Fruit fly (Drosophila melanogaster) whole organism, prepupa: Measurements from ENCODE around the gene Zmynd8.

Source experiments
- CG10631 ChIP-seq: fragments of 200-800 bp; sonication (Bioruptor generic); optimal IDR thresholded peaks from 2 replicates; lab custom pipeline; 2016; ENCODE audit warnings: missing biosample characterization, missing genetic modification characterization
- CG10669 ChIP-seq: fragments of 200-800 bp; sonication (Bioruptor generic); optimal IDR thresholded peaks from 3 replicates; lab custom pipeline; 2018; ENCODE audit warnings: missing biosample characterization, mild to moderate bottlenecking, missing genetic modification characterization, moderate library complexity
- CG11294 ChIP-seq: fragments of 200-800 bp; sonication (Bioruptor generic); IDR thresholded peaks from 2 replicates; pipeline ENCODE4 v1.3.6; 2022; ENCODE audit warnings: missing biosample characterization, missing genetic modification characterization
- CG11762 ChIP-seq: fragments of 200-800 bp; sonication (Bioruptor generic); optimal IDR thresholded peaks from 3 replicates; lab custom pipeline; 2016; ENCODE audit warnings: missing biosample characterization, missing genetic modification characterization; ENCODE audit not compliant: insufficient read depth
- CG11902 ChIP-seq: fragments of 200-800 bp; sonication (Bioruptor generic); optimal IDR thresholded peaks from 3 replicates; lab custom pipeline; 2016; ENCODE audit warnings: missing biosample characterization, missing genetic modification characterization
- CG15336 ChIP-seq: fragments of 200-800 bp; sonication (Bioruptor generic); IDR thresholded peaks from 2 replicates; pipeline ENCODE4 v1.3.6; 2022; ENCODE audit warnings: missing biosample characterization, missing genetic modification characterization
- CG3032 ChIP-seq: fragments of 200-800 bp; optimal IDR thresholded peaks from 2 replicates; lab custom pipeline; 2019; ENCODE audit warnings: missing biosample characterization, mild to moderate bottlenecking, missing genetic modification characterization, moderate library complexity
- CG31627 ChIP-seq: fragments of 200-800 bp; sonication (Bioruptor generic); optimal IDR thresholded peaks from 3 replicates; lab custom pipeline; 2016; ENCODE audit warnings: missing biosample characterization, missing genetic modification characterization
- CG32006 ChIP-seq: fragments of 200-800 bp; sonication (Bioruptor generic); optimal IDR thresholded peaks from 3 replicates; lab custom pipeline; 2017; ENCODE audit warnings: missing biosample characterization, mild to moderate bottlenecking, missing genetic modification characterization
- CG34406 ChIP-seq: fragments of 200-800 bp; sonication (Bioruptor generic); optimal IDR thresholded peaks from 3 replicates; lab custom pipeline; 2016; ENCODE audit warnings: missing biosample characterization, missing genetic modification characterization
- CG4318 ChIP-seq: fragments of 200-800 bp; sonication (Bioruptor generic); optimal IDR thresholded peaks from 3 replicates; lab custom pipeline; 2017; ENCODE audit warnings: missing biosample characterization, mild to moderate bottlenecking, missing genetic modification characterization
- CG6163 ChIP-seq: fragments of 200-800 bp; sonication (Bioruptor generic); IDR thresholded peaks from 3 replicates; pipeline ENCODE4 v1.3.6; 2022; ENCODE audit warnings: missing biosample characterization, missing genetic modification characterization
- CG6276 ChIP-seq: fragments of 200-800 bp; sonication (Bioruptor generic); optimal IDR thresholded peaks from 2 replicates; lab custom pipeline; 2017; ENCODE audit warnings: missing biosample characterization, mild to moderate bottlenecking, missing genetic modification characterization
- CG6808 ChIP-seq: fragments of 200-800 bp; sonication (Bioruptor generic); optimal IDR thresholded peaks from 3 replicates; lab custom pipeline; 2017; ENCODE audit warnings: missing biosample characterization, missing genetic modification characterization, mild to moderate bottlenecking, moderate library complexity, missing genetic modification reagents
- CG6854 ChIP-seq: fragments of 200-800 bp; sonication (Bioruptor generic); optimal IDR thresholded peaks from 2 replicates; lab custom pipeline; 2017; ENCODE audit warnings: missing biosample characterization, mild to moderate bottlenecking, missing genetic modification characterization
- CG7368 ChIP-seq: fragments of 200-800 bp; sonication (Bioruptor generic); optimal IDR thresholded peaks from 3 replicates; lab custom pipeline; 2016; ENCODE audit warnings: missing biosample characterization, missing genetic modification characterization
- CG8119 ChIP-seq: fragments of 200-800 bp; sonication (Bioruptor generic); IDR thresholded peaks from 3 replicates; pipeline ENCODE4 v1.3.6; 2022; ENCODE audit warnings: missing biosample characterization, missing genetic modification characterization
- CG8319 ChIP-seq: fragments of 200-800 bp; sonication (Bioruptor generic); optimal IDR thresholded peaks from 3 replicates; lab custom pipeline; 2016; ENCODE audit warnings: missing biosample characterization, missing genetic modification characterization
- CG8632 ChIP-seq: fragments of 200-800 bp; sonication (Bioruptor generic); optimal IDR thresholded peaks from 3 replicates; lab custom pipeline; 2016; ENCODE audit warnings: missing biosample characterization, missing genetic modification characterization
- CG9139 ChIP-seq: fragments of 200-800 bp; sonication (Bioruptor generic); optimal IDR thresholded peaks from 3 replicates; lab custom pipeline; 2017; ENCODE audit warnings: missing biosample characterization, mild to moderate bottlenecking, missing genetic modification characterization
- Eip75B ChIP-seq: fragments of 200-800 bp; sonication (Bioruptor generic); optimal IDR thresholded peaks from 3 replicates; lab custom pipeline; 2016; ENCODE audit warnings: missing biosample characterization, missing genetic modification characterization
- Eip78C ChIP-seq: fragments of 200-800 bp; sonication (Bioruptor generic); peaks from one replicate; lab custom pipeline; 2016; ENCODE audit warnings: missing biosample characterization, missing genetic modification characterization
- Eip93F ChIP-seq: fragments of 200-800 bp; sonication (Bioruptor generic); optimal IDR thresholded peaks from 2 replicates; lab custom pipeline; 2016; ENCODE audit warnings: missing biosample characterization, mild to moderate bottlenecking, missing genetic modification characterization
- Ets21C ChIP-seq: fragments of 200-800 bp; sonication (Bioruptor generic); optimal IDR thresholded peaks from 3 replicates; lab custom pipeline; 2016; ENCODE audit warnings: missing biosample characterization, missing genetic modification characterization
- Ets96B ChIP-seq: fragments of 200-800 bp; optimal IDR thresholded peaks from 2 replicates; lab custom pipeline; 2019; ENCODE audit warnings: missing biosample characterization, mild to moderate bottlenecking, missing genetic modification characterization, moderate library complexity
- Gug ChIP-seq: fragments of 200-800 bp; sonication (Bioruptor generic); IDR thresholded peaks from 2 replicates; pipeline ENCODE4 v1.3.6; 2022; ENCODE audit warnings: missing biosample characterization, missing genetic modification characterization
- Hr38 ChIP-seq: sonication (Bioruptor generic); optimal IDR thresholded peaks from 2 replicates; lab custom pipeline; 2016; ENCODE audit warnings: missing biosample characterization, missing genetic modification characterization
- Hr39 ChIP-seq: fragments of 200-800 bp; sonication (Bioruptor generic); optimal IDR thresholded peaks from 2 replicates; lab custom pipeline; 2016; ENCODE audit warnings: missing biosample characterization, missing genetic modification characterization
- Hr4 ChIP-seq: fragments of 200-800 bp; sonication (Bioruptor generic); optimal IDR thresholded peaks from 3 replicates; lab custom pipeline; 2016; ENCODE audit warnings: missing biosample characterization, missing genetic modification characterization
- Lpt ChIP-seq: fragments of 200-800 bp; sonication (Bioruptor generic); optimal IDR thresholded peaks from 3 replicates; lab custom pipeline; 2016; ENCODE audit warnings: missing biosample characterization, missing genetic modification characterization
- Met ChIP-seq: fragments of 200-800 bp; sonication (Bioruptor generic); optimal IDR thresholded peaks from 3 replicates; lab custom pipeline; 2016; ENCODE audit warnings: missing biosample characterization, missing genetic modification characterization
- OdsH ChIP-seq: fragments of 200-800 bp; sonication (Bioruptor generic); optimal IDR thresholded peaks from 3 replicates; lab custom pipeline; 2016; ENCODE audit warnings: missing biosample characterization, missing genetic modification characterization
- Smox ChIP-seq: fragments of 200-800 bp; sonication (Bioruptor generic); optimal IDR thresholded peaks from 3 replicates; lab custom pipeline; 2016; ENCODE audit warnings: missing biosample characterization, missing genetic modification characterization
- Sox102F ChIP-seq: fragments of 200-800 bp; sonication (Bioruptor generic); optimal IDR thresholded peaks from 2 replicates; lab custom pipeline; 2016; ENCODE audit warnings: missing biosample characterization, mild to moderate bottlenecking, missing genetic modification characterization
- Sox14 ChIP-seq: fragments of 200-800 bp; sonication (Bioruptor generic); optimal IDR thresholded peaks from 3 replicates; lab custom pipeline; 2016; ENCODE audit warnings: missing biosample characterization, missing genetic modification characterization
- Sox15 ChIP-seq: fragments of 200-800 bp; sonication (Bioruptor generic); optimal IDR thresholded peaks from 3 replicates; lab custom pipeline; 2016; ENCODE audit warnings: missing biosample characterization, missing genetic modification characterization
- achi ChIP-seq: fragments of 200-800 bp; sonication (Bioruptor generic); optimal IDR thresholded peaks from 3 replicates; lab custom pipeline; 2016; ENCODE audit warnings: missing biosample characterization, missing genetic modification characterization
- acj6 ChIP-seq: fragments of 200-800 bp; sonication (Bioruptor generic); optimal IDR thresholded peaks from 3 replicates; lab custom pipeline; 2016; ENCODE audit warnings: missing biosample characterization, missing genetic modification characterization
- cyc ChIP-seq: fragments of 200-800 bp; sonication (Bioruptor generic); optimal IDR thresholded peaks from 3 replicates; lab custom pipeline; 2016; ENCODE audit warnings: missing biosample characterization, missing genetic modification characterization
- dac ChIP-seq: fragments of 200-800 bp; sonication (Bioruptor generic); optimal IDR thresholded peaks from 2 replicates; lab custom pipeline; 2017; ENCODE audit warnings: missing biosample characterization, mild to moderate bottlenecking, missing genetic modification characterization
- dsx ChIP-seq: fragments of 200-800 bp; optimal IDR thresholded peaks from 3 replicates; lab custom pipeline; 2019; ENCODE audit warnings: missing biosample characterization, mild to moderate bottlenecking, missing genetic modification characterization, moderate library complexity; ENCODE audit not compliant: poor library complexity, severe bottlenecking
- eg ChIP-seq: fragments of 200-800 bp; sonication (Bioruptor generic); IDR thresholded peaks from 3 replicates; pipeline ENCODE4 v1.3.6; 2022; ENCODE audit warnings: missing biosample characterization, missing genetic modification characterization
- esn ChIP-seq: fragments of 200-800 bp; sonication (Bioruptor generic); optimal IDR thresholded peaks from 2 replicates; lab custom pipeline; 2016; ENCODE audit warnings: missing biosample characterization, mild to moderate bottlenecking, missing genetic modification characterization, moderate library complexity
- fd85E ChIP-seq: fragments of 200-800 bp; sonication (Bioruptor generic); optimal IDR thresholded peaks from 3 replicates; lab custom pipeline; 2016; ENCODE audit warnings: missing biosample characterization, missing genetic modification characterization
- fkh ChIP-seq: fragments of 200-800 bp; sonication (Bioruptor generic); optimal IDR thresholded peaks from 3 replicates; lab custom pipeline; 2017; ENCODE audit warnings: missing biosample characterization, mild to moderate bottlenecking, missing genetic modification characterization, moderate library complexity
- lz ChIP-seq: fragments of 200-800 bp; sonication (Bioruptor generic); optimal IDR thresholded peaks from 3 replicates; lab custom pipeline; 2016; ENCODE audit warnings: missing biosample characterization, missing genetic modification characterization
- salr ChIP-seq, 2 experiments: fragments of 200-800 bp; sonication (Bioruptor generic); optimal IDR thresholded peaks; 3 replicates each; lab custom pipeline; 2016 to 2018; ENCODE audit warnings: missing biosample characterization in 2 of 2, missing genetic modification characterization in 2 of 2, mild to moderate bottlenecking in 1 of 2
- spab ChIP-seq: fragments of 200-800 bp; sonication (Bioruptor generic); optimal IDR thresholded peaks from 2 replicates; lab custom pipeline; 2017; ENCODE audit warnings: missing biosample characterization, mild to moderate bottlenecking, missing genetic modification characterization, missing genetic modification reagents
- ss ChIP-seq, 2 experiments: fragments of 200-800 bp; sonication (Bioruptor generic); optimal IDR thresholded peaks; 2 replicates in 1 of 2; 3 replicates in 1 of 2; lab custom pipeline; 2017 to 2018; ENCODE audit warnings: mild to moderate bottlenecking in 2 of 2, missing biosample characterization in 2 of 2, missing genetic modification characterization in 2 of 2, moderate library complexity in 1 of 2
- svp ChIP-seq: fragments of 200-800 bp; sonication (Bioruptor generic); peaks from one replicate; lab custom pipeline; 2016; ENCODE audit warnings: missing biosample characterization, missing genetic modification characterization
- vri ChIP-seq: fragments of 200-800 bp; sonication (Bioruptor generic); optimal IDR thresholded peaks from 3 replicates; lab custom pipeline; 2016; ENCODE audit warnings: missing biosample characterization, mild to moderate bottlenecking, missing genetic modification characterization

Zmynd8 gene

dm6 chr3R:31706142-31706894 lies 37.1 kb downstream of the Zmynd8 start:
- TF ChIP-seq CG11294 (GFP tag; lab: Robert Waterston, UW): 0 out of 2 replicates have a peak, but pooled peaks have one; percentile 38
- peak; percentile 26 for TF ChIP-seq dac (GFP tag; lab: Kevin White, UChicago)
- no peak for TF ChIP-seq CG8632 (GFP tag; lab: Kevin White, UChicago)
- no peak for TF ChIP-seq Ets21C (GFP tag; lab: Kevin White, UChicago)
- TF ChIP-seq acj6: peak; percentile 57
- TF ChIP-seq OdsH: peak; percentile 61
- peak; percentile 83 for TF ChIP-seq CG10631 (GFP tag; lab: Kevin White, UChicago)
- TF ChIP-seq CG15336: peak; percentile 68
- no peak for TF ChIP-seq CG8319
- TF ChIP-seq CG6276: peak; percentile 57
- peak; percentile 59 for TF ChIP-seq CG10669 (GFP tag; lab: Kevin White, UChicago)
- TF ChIP-seq CG7368 (GFP tag; lab: Kevin White, UChicago): peak; percentile 43
- peak; percentile 54 for TF ChIP-seq CG4318
- TF ChIP-seq CG11762: peak; percentile 22
- no peak for TF ChIP-seq Met (GFP tag; lab: Kevin White, UChicago)
- TF ChIP-seq CG11902 (GFP tag; lab: Kevin White, UChicago): no peak
- TF ChIP-seq Ets96B (tag; lab: Kevin White, UChicago): peak; percentile 44
- peak; percentile 26 for TF ChIP-seq spab (GFP tag; lab: Kevin White, UChicago)
- peak in 1 of 2 experiments; percentile 77 for TF ChIP-seq salr (GFP tag; optimal IDR thresholded peaks at IDR 0.05; lab: Kevin White, UChicago)
- TF ChIP-seq CG6163: peak; percentile 87
- no peak for TF ChIP-seq fd85E (GFP tag; lab: Kevin White, UChicago)
- TF ChIP-seq Sox15 (GFP tag; lab: Kevin White, UChicago): no peak
- peak; percentile 69 for TF ChIP-seq Hr4 (GFP tag; lab: Kevin White, UChicago)
- TF ChIP-seq Lpt (GFP tag; lab: Kevin White, UChicago): peak; percentile 83
- no peak for TF ChIP-seq Sox102F (GFP tag; lab: Kevin White, UChicago)
- TF ChIP-seq CG32006 (GFP tag; lab: Kevin White, UChicago): peak; percentile 77
- no peak for TF ChIP-seq esn (GFP tag; lab: Kevin White, UChicago)
- TF ChIP-seq Gug: peak; percentile 53
- TF ChIP-seq svp (GFP tag; lab: Kevin White, UChicago): peak; percentile 83
- no peak for TF ChIP-seq dsx
- TF ChIP-seq Eip78C: peak; percentile 79
- no peak for TF ChIP-seq vri (GFP tag; lab: Kevin White, UChicago)
- TF ChIP-seq CG3032: peak; percentile 48
- TF ChIP-seq CG31627 (GFP tag; lab: Kevin White, UChicago): no peak
- no peak for TF ChIP-seq Smox (GFP tag; lab: Kevin White, UChicago)
- no peak for TF ChIP-seq CG34406 (GFP tag; lab: Kevin White, UChicago)
- peak; percentile 76 for TF ChIP-seq achi (GFP tag; lab: Kevin White, UChicago)
- TF ChIP-seq lz (GFP tag; lab: Kevin White, UChicago): no peak
- peak; percentile 77 for TF ChIP-seq CG8119 (GFP tag; lab: Robert Waterston, UW)
- peak; percentile 78 for TF ChIP-seq eg
- TF ChIP-seq Hr39 (GFP tag; lab: Kevin White, UChicago): no peak
- TF ChIP-seq CG6854: no peak
- TF ChIP-seq Eip75B (GFP tag; lab: Kevin White, UChicago): peak; percentile 44
- TF ChIP-seq Eip93F: no peak
- TF ChIP-seq CG6808 (GFP tag; lab: Kevin White, UChicago): peak; percentile 23
- no peak for TF ChIP-seq Hr38 (GFP tag; lab: Kevin White, UChicago)
- TF ChIP-seq ss (GFP tag; optimal IDR thresholded peaks at IDR 0.05; lab: Kevin White, UChicago): peak in 1 of 2 experiments; percentile 1
- TF ChIP-seq fkh (GFP tag; lab: Kevin White, UChicago): no peak
- TF ChIP-seq cyc (GFP tag; lab: Kevin White, UChicago): no peak
- peak; percentile 75 for TF ChIP-seq Sox14 (GFP tag; lab: Kevin White, UChicago)
- no peak for TF ChIP-seq CG9139 (GFP tag; lab: Kevin White, UChicago)
